Fruit fly (Drosophila melanogaster) whole organism, pupa: Measurements from ENCODE around the gene CG17572.

Experiments used
- CG14655 ChIP-seq: fragments of 200-800 bp; sonication (Bioruptor generic); optimal IDR thresholded peaks from 3 replicates; lab custom pipeline; 2017; ENCODE audit warnings: mild to moderate bottlenecking, missing biosample characterization, missing genetic modification reagents, missing genetic modification characterization
- CG15710 ChIP-seq: fragments of 200-800 bp; sonication (Bioruptor generic); optimal IDR thresholded peaks from 2 replicates; lab custom pipeline; 2018; ENCODE audit warnings: missing biosample characterization, mild to moderate bottlenecking, missing genetic modification characterization, moderate library complexity
- CG8301 ChIP-seq: fragments of 200-800 bp; sonication (Bioruptor generic); optimal IDR thresholded peaks from 2 replicates; lab custom pipeline; 2018; ENCODE audit warnings: missing biosample characterization, mild to moderate bottlenecking, missing genetic modification characterization
- Snoo ChIP-seq: fragments of 200-800 bp; sonication (Bioruptor generic); optimal IDR thresholded peaks from 3 replicates; lab custom pipeline; 2017; ENCODE audit warnings: missing biosample characterization, mild to moderate bottlenecking, missing genetic modification characterization, inconsistent platforms

dm6 chr2L:19104383-19104782, 30.4 kb upstream of the CG17572 start:
- TF ChIP-seq CG8301 (tag; lab: Kevin White, UChicago) = no peak
- TF ChIP-seq Snoo (tag; lab: Kevin White, UChicago) = no peak
- no peak for TF ChIP-seq CG15710 (tag; lab: Kevin White, UChicago)
- no peak for TF ChIP-seq CG14655 (GFP tag; lab: Kevin White, UChicago)
